Worm (Caenorhabditis elegans): ENCODE measurements around the gene lipl-3.

DNA sequence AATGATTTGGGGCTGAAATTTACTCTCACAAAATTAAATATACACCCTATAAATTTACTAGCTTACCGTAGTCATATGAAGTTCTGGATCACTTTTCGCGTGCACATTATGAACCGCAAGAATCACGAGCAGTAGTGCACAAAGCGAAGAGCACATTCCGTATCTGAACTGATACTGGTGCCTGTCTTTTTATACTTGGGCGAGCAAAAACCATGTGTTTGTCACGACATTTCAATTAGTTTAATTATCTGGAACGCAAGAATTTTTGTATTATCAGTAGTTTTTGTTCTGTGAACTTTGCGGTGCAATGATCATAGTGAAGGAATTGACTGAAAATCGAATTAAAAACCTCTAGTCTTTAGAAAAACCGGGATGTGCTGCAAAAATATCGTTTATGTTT, at the start of gene lipl-3:
- no peak for TF ChIP-seq ceh-45 (GFP tag; IDR thresholded peaks at IDR 0.05)
- TF ChIP-seq ets-4 (tag; optimal IDR thresholded peaks at IDR 0.05), result no peak
- TF ChIP-seq fax-1 (tag; optimal IDR thresholded peaks at IDR 0.05), result no peak
- no peak for TF ChIP-seq tbx-2 (tag; optimal IDR thresholded peaks at IDR 0.05)
- TF ChIP-seq lin-11 (tag; optimal IDR thresholded peaks at IDR 0.05), result no peak
- no peak for TF ChIP-seq ama-1 (optimal IDR thresholded peaks at IDR 0.05)
- no peak for TF ChIP-seq nhr-11 (tag; optimal IDR thresholded peaks at IDR 0.05)
- no peak for TF ChIP-seq T23F11.4 (GFP tag; optimal IDR thresholded peaks at IDR 0.05)
- no peak for TF ChIP-seq ceh-34 (tag; optimal IDR thresholded peaks at IDR 0.05)
- no peak for TF ChIP-seq eyg-1 (tag; optimal IDR thresholded peaks at IDR 0.05)
